Worm (Caenorhabditis elegans) whole organism, young adult: ENCODE measurements around the gene pot-1.

ENCODE experiments used
- F33H1.4 ChIP-seq: fragments of 200-800 bp; sonication (Bioruptor generic); IDR thresholded peaks from 2 replicates; pipeline ENCODE4 v1.3.6; 2022; ENCODE audit warnings: missing genetic modification reagents, missing genetic modification characterization, missing compliant biosample characterization
- F37B4.10 ChIP-seq: fragments of 200-800 bp; sonication (Bioruptor generic); IDR thresholded peaks from 2 replicates; pipeline ENCODE4 v1.3.6; 2022; ENCODE audit warnings: missing genetic modification characterization, missing compliant biosample characterization
- F49E8.2 ChIP-seq: sonication (generic microtip); optimal IDR thresholded peaks from 3 replicates; lab custom pipeline; 2017; ENCODE audit warnings: missing genetic modification characterization, mild to moderate bottlenecking, missing compliant biosample characterization, antibody characterized with exemption, moderate library complexity; ENCODE audit not compliant: insufficient read depth
- Y79H2A.3 ChIP-seq: fragments of 200-800 bp; sonication (Bioruptor generic); conservative IDR thresholded peaks from 2 replicates; pipeline ENCODE4 v1.3.6; 2022; ENCODE audit warnings: missing genetic modification reagents, missing genetic modification characterization, missing compliant biosample characterization
- Y95B8A.8 ChIP-seq: fragments of 200-800 bp; sonication (Bioruptor generic); IDR thresholded peaks from 2 replicates; pipeline ENCODE4 v1.3.6; 2022; ENCODE audit warnings: missing genetic modification reagents, missing genetic modification characterization, missing compliant biosample characterization
- ZK185.1 ChIP-seq: sonication (generic microtip); optimal IDR thresholded peaks from 2 replicates; lab custom pipeline; 2016; ENCODE audit warnings: mild to moderate bottlenecking, missing genetic modification characterization, missing compliant biosample characterization; ENCODE audit not compliant: poor library complexity, severe bottlenecking
- ama-1 ChIP-seq, 3 experiments: fragments of 150-350 bp in 1 of 3; sonication (generic microtip) in 2 of 3; optimal IDR thresholded peaks; 2 replicates each; lab custom pipeline; 2014 to 2018; ENCODE audit warnings: missing biosample characterization in 2 of 3, missing genetic modification characterization in 2 of 3, missing genetic modification reagents in 2 of 3
- atf-7 ChIP-seq: sonication (generic microtip); optimal IDR thresholded peaks from 2 replicates; lab custom pipeline; 2017; ENCODE audit warnings: mild to moderate bottlenecking, missing genetic modification characterization, missing compliant biosample characterization
- athp-1 ChIP-seq: sonication (generic microtip); optimal IDR thresholded peaks from 2 replicates; lab custom pipeline; 2017; ENCODE audit warnings: mild to moderate bottlenecking, missing genetic modification characterization, missing compliant biosample characterization
- attf-3 ChIP-seq: fragments of 200-800 bp; sonication (Bioruptor generic); conservative IDR thresholded peaks from 2 replicates; pipeline ENCODE4 v1.3.6; 2022; ENCODE audit warnings: missing genetic modification reagents, missing genetic modification characterization, missing compliant biosample characterization
- attf-5 ChIP-seq: fragments of 200-800 bp; sonication (Bioruptor generic); optimal IDR thresholded peaks from 2 replicates; lab custom pipeline; 2018; ENCODE audit warnings: mild to moderate bottlenecking, missing genetic modification characterization, missing compliant biosample characterization
- bed-1 ChIP-seq: fragments of 200-800 bp; sonication (Bioruptor generic); IDR thresholded peaks from 2 replicates; pipeline ENCODE4 v1.3.6; 2022; ENCODE audit warnings: missing genetic modification reagents, missing genetic modification characterization, missing compliant biosample characterization
- chd-7 ChIP-seq: sonication (generic microtip); optimal IDR thresholded peaks from 2 replicates; lab custom pipeline; 2016; ENCODE audit warnings: mild to moderate bottlenecking, missing genetic modification characterization, moderate library complexity, missing compliant biosample characterization
- dox-1 ChIP-seq: fragments of 200-800 bp; sonication (Bioruptor generic); IDR thresholded peaks from 2 replicates; pipeline ENCODE4 v1.3.6; 2022; ENCODE audit warnings: missing genetic modification reagents, missing genetic modification characterization, missing compliant biosample characterization
- dpl-1 ChIP-seq: fragments of 150-350 bp; optimal IDR thresholded peaks from 2 replicates; lab custom pipeline; 2014; ENCODE audit warnings: missing biosample characterization, missing genetic modification reagents, missing genetic modification characterization
- ekl-4 ChIP-seq: fragments of 200-800 bp; sonication (Bioruptor generic); IDR thresholded peaks from 2 replicates; pipeline ENCODE4 v1.3.6; 2022; ENCODE audit warnings: missing genetic modification reagents, missing genetic modification characterization, missing compliant biosample characterization
- fkh-3 ChIP-seq: sonication (generic microtip); optimal IDR thresholded peaks from 2 replicates; lab custom pipeline; 2016; ENCODE audit warnings: mild to moderate bottlenecking, missing genetic modification characterization, missing compliant biosample characterization
- gei-17 ChIP-seq: fragments of 200-800 bp; sonication (Bioruptor generic); optimal IDR thresholded peaks from 2 replicates; lab custom pipeline; 2018; ENCODE audit warnings: mild to moderate bottlenecking, missing genetic modification characterization, missing compliant biosample characterization
- him-1 ChIP-seq: sonication (generic microtip); optimal IDR thresholded peaks from 2 replicates; lab custom pipeline; 2016; ENCODE audit warnings: missing genotype, missing genetic modification reagents, missing genetic modification characterization, missing compliant biosample characterization
- hmg-20 ChIP-seq: fragments of 200-800 bp; sonication (Bioruptor generic); IDR thresholded peaks from 2 replicates; pipeline ENCODE4 v1.3.6; 2022; ENCODE audit warnings: missing genetic modification reagents, missing genetic modification characterization, missing compliant biosample characterization
- hsf-1 ChIP-seq: fragments of 200-800 bp; sonication (Bioruptor generic); IDR thresholded peaks from 2 replicates; pipeline ENCODE4 v1.3.6; 2022; ENCODE audit warnings: missing genetic modification reagents, missing genetic modification characterization, missing compliant biosample characterization
- let-607 ChIP-seq, 2 experiments: fragments of 200-800 bp in 1 of 2; sonication (Bioruptor generic) in 1 of 2; sonication (generic microtip) in 1 of 2; optimal IDR thresholded peaks; 2 replicates each; lab custom pipeline; 2016 to 2018; ENCODE audit warnings: mild to moderate bottlenecking in 2 of 2, missing compliant biosample characterization in 2 of 2, missing genetic modification characterization in 2 of 2, moderate library complexity in 2 of 2, missing genotype in 1 of 2
- lin-35 ChIP-seq, 3 experiments: fragments of 150-350 bp in 2 of 3; sonication (generic microtip) in 1 of 3; optimal IDR thresholded peaks; 2 replicates each; lab custom pipeline; 2014 to 2018; ENCODE audit warnings: missing biosample characterization in 3 of 3, missing genetic modification characterization in 3 of 3, missing genetic modification reagents in 3 of 3
- lir-1 ChIP-seq: fragments of 200-800 bp; sonication (Bioruptor generic); conservative IDR thresholded peaks from 2 replicates; pipeline ENCODE4 v1.3.6; 2022; ENCODE audit warnings: missing genetic modification reagents, missing genetic modification characterization, missing compliant biosample characterization
- lsl-1 ChIP-seq: fragments of 200-800 bp; sonication (Bioruptor generic); optimal IDR thresholded peaks from 2 replicates; lab custom pipeline; 2018; ENCODE audit warnings: mild to moderate bottlenecking, missing genetic modification characterization, moderate library complexity, missing compliant biosample characterization
- madf-10 ChIP-seq: sonication (generic microtip); optimal IDR thresholded peaks from 2 replicates; lab custom pipeline; 2016; ENCODE audit warnings: mild to moderate bottlenecking, missing genetic modification characterization, missing compliant biosample characterization
- madf-3 ChIP-seq: fragments of 200-800 bp; sonication (Bioruptor generic); IDR thresholded peaks from 2 replicates; pipeline ENCODE4 v1.3.6; 2022; ENCODE audit warnings: missing genetic modification reagents, missing genetic modification characterization, missing compliant biosample characterization
- madf-6 ChIP-seq: fragments of 200-800 bp; sonication (Bioruptor generic); IDR thresholded peaks from 2 replicates; pipeline ENCODE4 v1.3.6; 2022; ENCODE audit warnings: missing genetic modification reagents, missing genetic modification characterization, missing compliant biosample characterization
- mcd-1 ChIP-seq: fragments of 200-800 bp; sonication (Bioruptor generic); IDR thresholded peaks from 2 replicates; pipeline ENCODE4 v1.3.6; 2022; ENCODE audit warnings: missing genetic modification reagents, missing genetic modification characterization, missing compliant biosample characterization
- nfya-2 ChIP-seq: fragments of 200-800 bp; sonication (Bioruptor generic); IDR thresholded peaks from 2 replicates; pipeline ENCODE4 v1.3.6; 2022; ENCODE audit warnings: missing genetic modification reagents, missing genetic modification characterization, missing compliant biosample characterization
- pbrm-1 ChIP-seq: fragments of 200-800 bp; sonication (Bioruptor generic); IDR thresholded peaks from 2 replicates; pipeline ENCODE4 v1.3.6; 2022; ENCODE audit warnings: missing genetic modification reagents, missing genetic modification characterization, missing compliant biosample characterization
- pha-4 ChIP-seq: fragments of 150-350 bp; sonication (generic microtip); optimal IDR thresholded peaks from 2 replicates; lab custom pipeline; 2014; ENCODE audit warnings: missing biosample characterization, missing genetic modification reagents, missing genetic modification characterization
- repo-1 ChIP-seq: sonication (generic microtip); optimal IDR thresholded peaks from 2 replicates; lab custom pipeline; 2017; ENCODE audit warnings: mild to moderate bottlenecking, missing genetic modification characterization, missing compliant biosample characterization
- rpc-1 ChIP-seq, 2 experiments: fragments of 150-350 bp in 1 of 2; sonication (generic microtip) in 1 of 2; optimal IDR thresholded peaks; 2 replicates each; lab custom pipeline; 2014 to 2018; ENCODE audit warnings: missing biosample characterization in 1 of 2, missing genetic modification characterization in 1 of 2, missing genetic modification reagents in 1 of 2, missing genotype in 1 of 2
- sea-2 ChIP-seq: fragments of 200-800 bp; sonication (Bioruptor generic); IDR thresholded peaks from 2 replicates; pipeline ENCODE4 v1.3.6; 2022; ENCODE audit warnings: missing genetic modification characterization, missing compliant biosample characterization
- snpc-1.1 ChIP-seq: sonication (generic microtip); optimal IDR thresholded peaks from 2 replicates; lab custom pipeline; 2017; ENCODE audit warnings: missing genetic modification characterization, mild to moderate bottlenecking, missing compliant biosample characterization, antibody characterized with exemption, moderate library complexity, missing genotype, missing genetic modification reagents; ENCODE audit not compliant: insufficient read depth
- snpc-1.3 ChIP-seq: sonication (generic microtip); optimal IDR thresholded peaks from 2 replicates; lab custom pipeline; 2017; ENCODE audit warnings: missing genetic modification characterization, mild to moderate bottlenecking, missing compliant biosample characterization, antibody characterized with exemption, moderate library complexity, missing genotype, missing genetic modification reagents; ENCODE audit not compliant: insufficient read depth
- snpc-4 ChIP-seq, 5 experiments: fragments of 150-350 bp in 1 of 5; sonication (generic microtip) in 4 of 5; optimal IDR thresholded peaks; 2 replicates each; lab custom pipeline; 2014 to 2018; ENCODE audit warnings: missing genetic modification characterization in 5 of 5, missing biosample characterization in 3 of 5, antibody characterized with exemption in 2 of 5, mild to moderate bottlenecking in 2 of 5, missing compliant biosample characterization in 2 of 5, missing genotype in 2 of 5, moderate library complexity in 2 of 5, missing genetic modification reagents in 1 of 5
- somi-1 ChIP-seq: fragments of 200-800 bp; sonication (Bioruptor generic); optimal IDR thresholded peaks from 2 replicates; lab custom pipeline; 2018; ENCODE audit warnings: mild to moderate bottlenecking, missing genetic modification characterization, missing compliant biosample characterization
- tlf-1 ChIP-seq: fragments of 200-800 bp; sonication (Bioruptor generic); optimal IDR thresholded peaks from 2 replicates; lab custom pipeline; 2018; ENCODE audit warnings: mild to moderate bottlenecking, missing genetic modification characterization, missing compliant biosample characterization
- unc-130 ChIP-seq: sonication (generic microtip); optimal IDR thresholded peaks from 2 replicates; lab custom pipeline; 2016; ENCODE audit warnings: missing genetic modification reagents, missing genetic modification characterization, missing compliant biosample characterization
- xnd-1 ChIP-seq: sonication (generic microtip); optimal IDR thresholded peaks from 2 replicates; lab custom pipeline; 2016; ENCODE audit warnings: missing genotype, missing genetic modification reagents, missing genetic modification characterization, missing compliant biosample characterization
- zfh-2 ChIP-seq: fragments of 200-800 bp; sonication (Bioruptor generic); conservative IDR thresholded peaks from 2 replicates; pipeline ENCODE4 v1.3.6; 2022; ENCODE audit warnings: missing genetic modification reagents, missing genetic modification characterization, missing compliant biosample characterization
- ztf-22 ChIP-seq: fragments of 200-800 bp; sonication (Bioruptor generic); optimal IDR thresholded peaks from 2 replicates; lab custom pipeline; 2018; ENCODE audit warnings: mild to moderate bottlenecking, missing genetic modification characterization, moderate library complexity, missing compliant biosample characterization

The pot-1 gene

DNA sequence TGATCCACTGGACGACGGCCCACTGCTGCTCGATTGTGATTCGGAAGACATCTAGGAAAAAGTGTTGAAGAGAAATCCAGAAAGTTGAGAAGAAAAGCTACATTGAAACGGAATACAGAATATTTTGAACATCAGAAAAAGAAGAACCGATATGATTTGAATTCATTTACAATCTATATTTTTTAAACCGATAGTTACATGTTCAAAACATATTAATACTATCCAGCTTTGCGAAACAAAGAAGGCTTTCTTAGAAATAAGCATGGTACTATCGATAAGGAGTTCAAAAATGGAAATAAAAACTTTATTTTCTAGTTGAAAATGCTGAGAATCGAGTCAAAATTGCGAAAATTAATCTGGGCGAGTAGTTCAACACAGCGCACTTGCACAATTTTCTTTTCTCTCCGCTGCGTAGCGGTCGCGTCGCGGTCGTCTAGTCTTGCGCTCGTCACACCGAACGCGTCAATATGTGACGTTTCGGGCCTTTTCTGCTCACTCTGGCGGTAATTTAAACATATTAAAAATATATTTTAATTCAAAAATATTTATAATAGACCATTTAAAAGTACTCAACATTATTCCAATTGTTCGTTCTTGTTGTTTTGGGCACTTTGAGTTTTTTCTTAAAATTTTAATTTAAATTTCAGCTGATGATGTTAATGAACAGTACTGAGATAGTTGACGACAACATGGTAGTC, 28.7 kb upstream of the pot-1 start, which contains the start of the genes syf-2 and K04G7.1 (continued):
- peak; percentile 26 for TF ChIP-seq gei-17
- peak; percentile 79 for TF ChIP-seq attf-3 (GFP tag; lab: Robert Waterston, UW)
- peak; percentile 80 for TF ChIP-seq F33H1.4 (GFP tag; lab: Robert Waterston, UW)
- TF ChIP-seq tlf-1 (GFP tag; lab: Kevin White, UChicago), result peak; percentile 89
- TF ChIP-seq somi-1 (GFP tag; lab: Kevin White, UChicago), result peak; percentile 12
- TF ChIP-seq atf-7 (tag; lab: Kevin White, UChicago), result peak; percentile 35
- no peak for TF ChIP-seq hmg-20
- peak; percentile 48 for TF ChIP-seq madf-10 (tag; lab: Kevin White, UChicago)
- TF ChIP-seq ama-1 (optimal IDR thresholded peaks at IDR 0.05; lab: Kevin White, UChicago), result no peak
- no peak for TF ChIP-seq ama-1 (GFP tag; optimal IDR thresholded peaks at IDR 0.05; lab: Kevin White, UChicago)
- TF ChIP-seq let-607 (tag; optimal IDR thresholded peaks at IDR 0.05; lab: Kevin White, UChicago), result peak; percentile 65 to 78
- peak; percentile 78 for TF ChIP-seq madf-6 (GFP tag; lab: Robert Waterston, UW)
- TF ChIP-seq attf-5, result peak; percentile 97
- TF ChIP-seq ZK185.1 (tag; lab: Kevin White, UChicago), result peak; percentile 64
- peak; percentile 80 for TF ChIP-seq lsl-1 (GFP tag; lab: Kevin White, UChicago)
- TF ChIP-seq Y79H2A.3 (GFP tag; lab: Robert Waterston, UW), result 0 out of 2 replicates have a peak, but pooled peaks have one; percentile 64
- TF ChIP-seq hsf-1 (GFP tag; lab: Robert Waterston, UW), result peak; percentile 62; the same call in 1 of the 2 replicates
- TF ChIP-seq snpc-1.3 (tag; lab: Kevin White, UChicago), result peak; percentile 76
- peak; percentile 84; the same call in 1 of the 2 replicates for TF ChIP-seq Y95B8A.8 (GFP tag; lab: Robert Waterston, UW)
- peak; percentile 1 for TF ChIP-seq repo-1 (tag; lab: Kevin White, UChicago)
- TF ChIP-seq madf-3 (GFP tag; lab: Robert Waterston, UW), result peak; percentile 100
- no peak for TF ChIP-seq sea-2 (GFP tag; lab: Robert Waterston, UW)
- TF ChIP-seq him-1 (tag; lab: Kevin White, UChicago), result peak; percentile 32
- peak; percentile 28 for TF ChIP-seq F49E8.2 (tag; lab: Kevin White, UChicago)
- TF ChIP-seq mcd-1, result peak; percentile 93
- no peak for TF ChIP-seq F37B4.10
- peak; percentile 94 for TF ChIP-seq ekl-4 (GFP tag; lab: Robert Waterston, UW)
- TF ChIP-seq unc-130 (GFP tag; lab: Kevin White, UChicago), result peak; percentile 62
- TF ChIP-seq rpc-1 (optimal IDR thresholded peaks at IDR 0.05; lab: Kevin White, UChicago), result no peak
- no peak for TF ChIP-seq rpc-1 (tag; optimal IDR thresholded peaks at IDR 0.05; lab: Kevin White, UChicago)
- peak; percentile 74 for TF ChIP-seq snpc-1.1 (tag; lab: Kevin White, UChicago)
- no peak for TF ChIP-seq fkh-3 (tag; lab: Kevin White, UChicago)
- TF ChIP-seq nfya-2 (GFP tag; lab: Robert Waterston, UW), result no peak
- TF ChIP-seq bed-1 (GFP tag; lab: Robert Waterston, UW), result no peak
- TF ChIP-seq pha-4 (tag; lab: Kevin White, UChicago), result peak; percentile 92
- peak; percentile 57 for TF ChIP-seq athp-1
- peak; percentile 89 for TF ChIP-seq pbrm-1 (GFP tag; lab: Robert Waterston, UW)
- TF ChIP-seq zfh-2 (GFP tag; lab: Robert Waterston, UW), result peak; percentile 77
- no peak for TF ChIP-seq xnd-1 (tag; lab: Kevin White, UChicago)
- peak; percentile 7 for TF ChIP-seq ztf-22
- peak; percentile 95 for TF ChIP-seq dox-1 (GFP tag; lab: Robert Waterston, UW)
- peak; percentile 77 for TF ChIP-seq snpc-4 (GFP tag; optimal IDR thresholded peaks at IDR 0.05; lab: Kevin White, UChicago)
- TF ChIP-seq snpc-4 (tag; optimal IDR thresholded peaks at IDR 0.05; lab: Kevin White, UChicago), result peak; percentile 50 to 81 (median 66)
- TF ChIP-seq chd-7 (tag; lab: Kevin White, UChicago), result peak; percentile 31
- peak; percentile 39 to 93 (median 45) for TF ChIP-seq lin-35 (GFP tag; optimal IDR thresholded peaks at IDR 0.05; lab: Kevin White, UChicago)
- TF ChIP-seq dpl-1, result peak; percentile 77
- peak; percentile 85 for TF ChIP-seq lir-1 (GFP tag; lab: Robert Waterston, UW)
